Fruit fly (Drosophila melanogaster) Kc167 (cell line): Measurements from ENCODE around the gene CG12589.

Experiments
- Myc ChIP-seq: fragments of >200 bp; optimal IDR thresholded peaks from 2 replicates; lab custom pipeline; 2017; ENCODE audit warnings: missing external identifiers
- Sin3A ChIP-seq: fragments of >200 bp; optimal IDR thresholded peaks from 2 replicates; lab custom pipeline; 2018; ENCODE audit warnings: missing external identifiers
- h ChIP-seq: fragments of >200 bp; optimal IDR thresholded peaks from 3 replicates; lab custom pipeline; 2018; ENCODE audit warnings: missing external identifiers
- insv ChIP-seq: fragments of >200 bp; optimal IDR thresholded peaks from 3 replicates; lab custom pipeline; 2018; ENCODE audit warnings: missing external identifiers
- psq ChIP-seq: fragments of >200 bp; optimal IDR thresholded peaks from 2 replicates; lab custom pipeline; 2017; ENCODE audit warnings: missing external identifiers
- ttk ChIP-seq: sonication (Bioruptor generic); optimal IDR thresholded peaks from 2 replicates; lab custom pipeline; 2017; ENCODE audit warnings: missing external identifiers

dm6 chr3R:5094288-5094687, 44.5 kb downstream of the CG12589 start:
- TF ChIP-seq ttk (lab: Kevin White, UChicago) = no peak
- no peak for TF ChIP-seq insv (lab: Kevin White, UChicago)
- no peak for TF ChIP-seq h
- TF ChIP-seq psq (lab: Kevin White, UChicago) = no peak
- TF ChIP-seq Sin3A (lab: Kevin White, UChicago) = no peak
- TF ChIP-seq Myc (lab: Kevin White, UChicago) = no peak
